Worm (Caenorhabditis elegans): ENCODE results near the gene F01E11.20.

Gene F01E11.20

DNA sequence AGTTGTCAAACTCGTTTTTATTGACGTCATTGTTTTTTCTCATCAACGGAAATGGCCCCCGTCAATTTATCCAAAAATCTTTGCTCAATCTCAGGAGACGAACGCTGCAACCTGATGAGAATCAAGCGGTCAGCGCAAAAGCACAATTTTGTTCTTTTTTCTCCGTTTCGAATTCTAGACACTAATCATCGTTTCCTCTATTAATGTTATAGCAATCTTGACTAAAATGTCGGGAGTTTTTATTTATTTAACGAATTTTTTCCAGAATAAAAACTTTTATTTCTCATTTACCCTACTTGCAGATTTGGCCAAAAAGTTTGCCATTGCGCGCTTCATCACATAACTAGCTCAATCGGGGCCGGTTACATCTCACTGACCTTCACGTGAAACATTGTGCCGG is 7.0 kb downstream of the F01E11.20 start, which contains the start of gene F01E11.18:
Gene F01E11.18, plus strand, starts transcription at position 301 of the 400 bp plus-strand sequence.
- TF ChIP-seq irx-1 (tag; optimal IDR thresholded peaks at IDR 0.05) (no peak), lin-39 (tag; optimal IDR thresholded peaks at IDR 0.05) (no peak), hpl-2 (GFP tag; optimal IDR thresholded peaks at IDR 0.05) (no peak), efl-3 (GFP tag; optimal IDR thresholded peaks at IDR 0.05) (no peak), lir-3 (tag; optimal IDR thresholded peaks at IDR 0.05; ENCODE audit: poor library complexity) (no peak), unc-30 (tag; optimal IDR thresholded peaks at IDR 0.05) (no peak), sox-4 (tag; optimal IDR thresholded peaks at IDR 0.05) (no peak)

ce11 chrX:6988212-6988611 is 8.1 kb downstream of the F01E11.20 start:
- TF ChIP-seq skn-1 (tag; optimal IDR thresholded peaks at IDR 0.05): no peak
- peak; percentile 80 for TF ChIP-seq dsc-1 (tag; optimal IDR thresholded peaks at IDR 0.05)

- TF ChIP-seq mab-9 (GFP tag; IDR thresholded peaks at IDR 0.05): no peak
- TF ChIP-seq skn-1 (tag; optimal IDR thresholded peaks at IDR 0.05): no peak
- peak; percentile 69 for TF ChIP-seq lin-14 (GFP tag; optimal IDR thresholded peaks at IDR 0.05)
- TF ChIP-seq nhr-76 (tag; optimal IDR thresholded peaks at IDR 0.05): no peak
- no peak for TF ChIP-seq efl-1 (optimal IDR thresholded peaks at IDR 0.05)
- peak in 1 of 2 experiments; percentile 83 for TF ChIP-seq efl-1 (GFP tag; optimal IDR thresholded peaks at IDR 0.05 in 1 of 2)
- peak in 1 of 3 experiments; percentile 19 for TF ChIP-seq ceh-82 (tag; optimal IDR thresholded peaks at IDR 0.05)
- TF ChIP-seq ztf-11 (tag; optimal IDR thresholded peaks at IDR 0.05): no peak
These were observed 25.0 kb downstream of the F01E11.20 start for ce11 chrX:6971301-6971700.

DNA sequence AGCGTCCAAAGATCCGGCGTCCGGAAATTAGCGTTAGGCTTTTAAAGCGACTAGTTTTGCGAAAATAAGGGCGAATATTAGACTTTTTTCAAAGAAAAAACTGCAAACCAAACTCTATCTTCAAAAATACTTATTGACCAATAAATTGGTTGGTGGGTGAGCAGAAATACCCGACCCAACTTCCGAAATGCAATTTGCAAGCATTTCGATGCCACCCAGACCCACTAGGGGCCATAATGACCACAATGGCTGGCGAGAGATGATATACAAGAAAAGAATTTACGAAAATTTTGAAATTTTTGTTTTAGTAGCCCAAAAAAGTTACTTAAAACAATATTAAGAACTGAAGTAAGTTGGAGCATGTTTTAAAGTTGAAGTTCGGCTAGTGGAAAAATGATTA is 26.2 kb downstream of the F01E11.20 start:
- TF ChIP-seq lin-14 (GFP tag; optimal IDR thresholded peaks at IDR 0.05) (peak; percentile 30), unc-62 (GFP tag; optimal IDR thresholded peaks at IDR 0.05) (no peak)

- TF ChIP-seq nhr-20 (tag; optimal IDR thresholded peaks at IDR 0.05): no peak
- TF ChIP-seq dsc-1 (tag; optimal IDR thresholded peaks at IDR 0.05): peak; percentile 90
- peak; percentile 40 for TF ChIP-seq fkh-8 (tag; optimal IDR thresholded peaks at IDR 0.05)
- no peak for TF ChIP-seq pag-3 (tag; optimal IDR thresholded peaks at IDR 0.05; ENCODE audit: borderline replicate concordance, insufficient read depth)
- peak; percentile 32 for TF ChIP-seq pax-3 (tag; optimal IDR thresholded peaks at IDR 0.05)
- TF ChIP-seq efl-3 (GFP tag; optimal IDR thresholded peaks at IDR 0.05): no peak
- TF ChIP-seq mep-1 (tag; optimal IDR thresholded peaks at IDR 0.05): no peak
- no peak for TF ChIP-seq irx-1 (tag; optimal IDR thresholded peaks at IDR 0.05)
- TF ChIP-seq C16A3.4 (tag; optimal IDR thresholded peaks at IDR 0.05): no peak
- TF ChIP-seq elt-3 (tag; optimal IDR thresholded peaks at IDR 0.05): no peak
- TF ChIP-seq nhr-84 (tag; optimal IDR thresholded peaks at IDR 0.05): no peak
- no peak for TF ChIP-seq ceh-88 (GFP tag; IDR thresholded peaks at IDR 0.05)
- no peak for TF ChIP-seq mdl-1 (tag; optimal IDR thresholded peaks at IDR 0.05)
- TF ChIP-seq mef-2 (tag; optimal IDR thresholded peaks at IDR 0.05): no peak
- TF ChIP-seq ama-1 (optimal IDR thresholded peaks at IDR 0.05): no peak
- no peak for TF ChIP-seq nhr-85 (tag)
- no peak for TF ChIP-seq C34B4.2 (tag; optimal IDR thresholded peaks at IDR 0.05)
- no peak for TF ChIP-seq nhr-11 (tag; optimal IDR thresholded peaks at IDR 0.05)
- no peak for TF ChIP-seq efl-1 (optimal IDR thresholded peaks at IDR 0.05)
- TF ChIP-seq efl-1 (GFP tag; optimal IDR thresholded peaks at IDR 0.05 in 1 of 2): peak in 1 of 2 experiments; percentile 49
- TF ChIP-seq nhr-71 (tag; optimal IDR thresholded peaks at IDR 0.05): no peak
- TF ChIP-seq egl-27 (tag; optimal IDR thresholded peaks at IDR 0.05): no peak
- TF ChIP-seq nhr-19 (GFP tag; conservative IDR thresholded peaks at IDR 0.05): no peak
- TF ChIP-seq nhr-12 (tag; optimal IDR thresholded peaks at IDR 0.05): no peak
- TF ChIP-seq snpc-4 (tag; optimal IDR thresholded peaks at IDR 0.05): no peak
- TF ChIP-seq jun-1 (tag; optimal IDR thresholded peaks at IDR 0.05): no peak
These were observed 27.8 kb downstream of the F01E11.20 start for ce11 chrX:6968553-6968952.
